Comparison of ENCODE assay signal across 4 fruit fly cellular contexts in the genomic region with DNA sequence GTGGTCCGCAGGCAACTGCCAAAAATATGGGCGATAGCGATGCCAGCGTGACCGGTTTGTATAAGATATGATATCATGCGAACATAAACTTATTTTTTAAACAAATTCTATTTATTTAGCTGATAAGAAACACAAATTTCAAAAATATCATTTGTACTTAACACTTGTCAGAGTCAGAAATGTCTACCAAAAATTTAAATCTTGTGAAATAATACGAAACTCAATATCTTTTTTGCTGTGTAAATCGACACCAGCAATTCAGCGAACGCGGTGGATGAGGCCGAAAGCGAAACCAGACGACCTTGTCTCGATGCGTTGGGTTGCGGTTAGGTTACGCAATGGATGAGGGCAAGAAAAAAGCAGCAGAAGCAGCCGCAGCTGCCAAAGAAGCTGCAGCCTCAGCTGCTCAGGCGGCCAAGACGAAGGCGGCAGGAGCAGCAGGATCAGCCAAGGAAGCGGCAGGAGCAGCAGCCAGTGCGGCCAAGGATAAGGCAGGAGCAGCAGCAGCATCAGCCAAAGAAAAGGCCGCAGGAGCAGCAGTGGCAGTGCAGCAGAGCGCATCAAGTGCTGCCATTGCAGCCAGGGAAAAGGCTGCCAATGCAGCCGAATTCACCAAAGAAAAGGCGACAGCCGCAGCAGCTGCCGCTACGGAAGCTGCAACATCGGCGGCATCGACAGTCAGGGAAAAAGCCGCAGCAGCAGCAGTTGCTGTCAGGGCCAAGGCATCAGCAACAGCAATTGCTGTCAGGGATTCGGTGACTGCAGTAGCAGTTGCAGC.
TF ChIP-seq lines count a peak whose summit lies in the region.

CG31952 (plus strand) TSS at position 167 of the 778 bp plus-strand sequence.

- no peak for TF ChIP-seq CTCF in whole organism, embryonic (GFP tag; optimal IDR thresholded peaks at IDR 0.05; lab: Kevin White, UChicago)

TF ChIP-seq in whole organism, embryonic, 481 proteins besides CTCF, POLR2A, EP300 and RAD21 (continues in another document):
- TF ChIP-seq dysf (GFP tag; IDR thresholded peaks at IDR 0.05; lab: Robert Waterston, UW) (0 out of 3 replicates have a peak, but pooled peaks have one; percentile 7), CG3847 (GFP tag; IDR thresholded peaks at IDR 0.05; lab: Robert Waterston, UW) (peak; percentile 38; the same call in 1 of the 2 replicates), chinmo (GFP tag; IDR thresholded peaks at IDR 0.05; lab: Robert Waterston, UW; ENCODE audit: partially characterized antibody) (peak; percentile 66; the same call in 2 of the 4 replicates), ATbp (GFP tag; optimal IDR thresholded peaks at IDR 0.05; lab: Kevin White, UChicago) (no peak), Hr51 (GFP tag; optimal IDR thresholded peaks at IDR 0.05; lab: Kevin White, UChicago) (peak in 1 of 2 experiments; percentile 33), gro (GFP tag; optimal IDR thresholded peaks at IDR 0.05; lab: Kevin White, UChicago) (peak; percentile 1), Med (GFP tag; lab: Kevin White, UChicago) (peak; percentile 67), fu2 (GFP tag; optimal IDR thresholded peaks at IDR 0.05; lab: Kevin White, UChicago) (no peak), CG9215 (GFP tag; IDR thresholded peaks at IDR 0.05; lab: Robert Waterston, UW) (no peak), hbn (GFP tag; IDR thresholded peaks at IDR 0.05; lab: Robert Waterston, UW; ENCODE audit: partially characterized antibody) (no peak), CG15269 (tag; optimal IDR thresholded peaks at IDR 0.05; lab: Kevin White, UChicago) (no peak), Sox100B (GFP tag; optimal IDR thresholded peaks at IDR 0.05; lab: Kevin White, UChicago) (no peak), gem (tag; optimal IDR thresholded peaks at IDR 0.05; lab: Kevin White, UChicago) (peak; percentile 21), Adf1 (GFP tag; IDR thresholded peaks at IDR 0.05; lab: Robert Waterston, UW) (no peak), CoRest (tag; optimal IDR thresholded peaks at IDR 0.05; lab: Kevin White, UChicago) (peak; percentile 17), CG6175 (GFP tag; IDR thresholded peaks at IDR 0.05; lab: Robert Waterston, UW) (no peak), CG11723 (GFP tag; optimal IDR thresholded peaks at IDR 0.05; lab: Kevin White, UChicago) (no peak), Rfx (GFP tag; IDR thresholded peaks at IDR 0.05; lab: Robert Waterston, UW) (0 out of 2 replicates have a peak, but pooled peaks have one; percentile 10), Deaf1 (tag; optimal IDR thresholded peaks at IDR 0.05; lab: Kevin White, UChicago) (no peak)

TF ChIP-seq in whole organism, prepupa, 60 proteins besides CTCF, POLR2A, EP300 and RAD21 (continues in another document):
- TF ChIP-seq CG1621 (tag; optimal IDR thresholded peaks at IDR 0.05; lab: Kevin White, UChicago) (no peak), fd59A (GFP tag; optimal IDR thresholded peaks at IDR 0.05; lab: Kevin White, UChicago) (no peak), CG8632 (GFP tag; optimal IDR thresholded peaks at IDR 0.05; lab: Kevin White, UChicago) (peak; percentile 38), CG4318 (GFP tag; optimal IDR thresholded peaks at IDR 0.05; lab: Kevin White, UChicago) (no peak), CG15336 (GFP tag; IDR thresholded peaks at IDR 0.05; lab: Robert Waterston, UW) (peak; percentile 69), esn (GFP tag; optimal IDR thresholded peaks at IDR 0.05; lab: Kevin White, UChicago) (no peak), CG6276 (GFP tag; optimal IDR thresholded peaks at IDR 0.05; lab: Kevin White, UChicago) (no peak), Sox15 (GFP tag; optimal IDR thresholded peaks at IDR 0.05; lab: Kevin White, UChicago) (peak; percentile 26), CG6808 (GFP tag; optimal IDR thresholded peaks at IDR 0.05; lab: Kevin White, UChicago) (peak; percentile 91), Hr39 (GFP tag; optimal IDR thresholded peaks at IDR 0.05; lab: Kevin White, UChicago) (no peak), Ets96B (tag; optimal IDR thresholded peaks at IDR 0.05; lab: Kevin White, UChicago) (peak; percentile 35), CG3919 (GFP tag; optimal IDR thresholded peaks at IDR 0.05; lab: Kevin White, UChicago) (peak; percentile 42), CG11902 (GFP tag; optimal IDR thresholded peaks at IDR 0.05; lab: Kevin White, UChicago) (peak; percentile 30), CG6163 (GFP tag; IDR thresholded peaks at IDR 0.05; lab: Robert Waterston, UW) (peak; percentile 60; the same call in 2 of the 3 replicates), pdm3 (GFP tag; optimal IDR thresholded peaks at IDR 0.05; lab: Kevin White, UChicago) (peak; percentile 11), Sox102F (GFP tag; optimal IDR thresholded peaks at IDR 0.05; lab: Kevin White, UChicago) (no peak), CG31627 (GFP tag; optimal IDR thresholded peaks at IDR 0.05; lab: Kevin White, UChicago) (no peak), CG10631 (GFP tag; optimal IDR thresholded peaks at IDR 0.05; lab: Kevin White, UChicago) (no peak), Met (GFP tag; optimal IDR thresholded peaks at IDR 0.05; lab: Kevin White, UChicago) (no peak), cyc (GFP tag; optimal IDR thresholded peaks at IDR 0.05; lab: Kevin White, UChicago) (no peak), OdsH (GFP tag; optimal IDR thresholded peaks at IDR 0.05; lab: Kevin White, UChicago) (peak; percentile 13)

TF ChIP-seq in whole organism, pupa, 21 proteins besides CTCF, POLR2A, EP300 and RAD21:
- TF ChIP-seq CG8159 (tag; optimal IDR thresholded peaks at IDR 0.05; lab: Kevin White, UChicago) (peak; percentile 14), D1 (tag; optimal IDR thresholded peaks at IDR 0.05; lab: Kevin White, UChicago) (no peak), Pif1A (GFP tag; optimal IDR thresholded peaks at IDR 0.05; lab: Kevin White, UChicago) (peak; percentile 32)
TF ChIP-seq in whole organism, pupa: peak in this region for 2.

TF ChIP-seq in whole organism, wandering third instar larva, 38 proteins besides CTCF, POLR2A, EP300 and RAD21:
- peak in 1 of 2 experiments; percentile 41 for TF ChIP-seq foxo (GFP tag; optimal IDR thresholded peaks at IDR 0.05; lab: Kevin White, UChicago)
- no peak for TF ChIP-seq Dif (GFP tag; optimal IDR thresholded peaks at IDR 0.05; lab: Kevin White, UChicago; ENCODE audit: partially characterized antibody)
- TF ChIP-seq Hnf4 (GFP tag; optimal IDR thresholded peaks at IDR 0.05; lab: Kevin White, UChicago), result no peak
- TF ChIP-seq GATAd (GFP tag; optimal IDR thresholded peaks at IDR 0.05; lab: Kevin White, UChicago), result no peak
- TF ChIP-seq Rel (GFP tag; optimal IDR thresholded peaks at IDR 0.05; lab: Kevin White, UChicago), result no peak
- no peak for TF ChIP-seq Rel (tag; optimal IDR thresholded peaks at IDR 0.05; lab: Kevin White, UChicago)
- no peak for TF ChIP-seq lola (GFP tag; optimal IDR thresholded peaks at IDR 0.05; lab: Kevin White, UChicago)
- no peak for TF ChIP-seq HLH106 (tag; optimal IDR thresholded peaks at IDR 0.05; lab: Kevin White, UChicago)
- no peak for TF ChIP-seq Hr83 (GFP tag; optimal IDR thresholded peaks at IDR 0.05; lab: Kevin White, UChicago; ENCODE audit: poor library complexity, severe bottlenecking)
- TF ChIP-seq psq (GFP tag; optimal IDR thresholded peaks at IDR 0.05; lab: Kevin White, UChicago), result no peak
- TF ChIP-seq brk (GFP tag; optimal IDR thresholded peaks at IDR 0.05; lab: Kevin White, UChicago), result no peak
- no peak for TF ChIP-seq Hr78 (GFP tag; optimal IDR thresholded peaks at IDR 0.05; lab: Kevin White, UChicago)
- peak; percentile 54 for TF ChIP-seq h (GFP tag; optimal IDR thresholded peaks at IDR 0.05; lab: Kevin White, UChicago)
- no peak for TF ChIP-seq dsf (GFP tag; optimal IDR thresholded peaks at IDR 0.05; lab: Kevin White, UChicago; ENCODE audit: borderline replicate concordance)
- TF ChIP-seq CG32264 (GFP tag; optimal IDR thresholded peaks at IDR 0.05; lab: Kevin White, UChicago), result no peak
- TF ChIP-seq CrebA (GFP tag; optimal IDR thresholded peaks at IDR 0.05; lab: Kevin White, UChicago; ENCODE audit: borderline replicate concordance), result no peak
- TF ChIP-seq dl (GFP tag; optimal IDR thresholded peaks at IDR 0.05; lab: Kevin White, UChicago; ENCODE audit: insufficient read depth in 1 of 2, partially characterized antibody in 2 of 2), result no peak
- TF ChIP-seq Sp1 (GFP tag; optimal IDR thresholded peaks at IDR 0.05; lab: Kevin White, UChicago), result no peak
- peak; percentile 28 for TF ChIP-seq ey (GFP tag; optimal IDR thresholded peaks at IDR 0.05; lab: Kevin White, UChicago)
- peak; percentile 40 for TF ChIP-seq fru (GFP tag; optimal IDR thresholded peaks at IDR 0.05; lab: Kevin White, UChicago)
- no peak for TF ChIP-seq br (GFP tag; optimal IDR thresholded peaks at IDR 0.05; lab: Kevin White, UChicago)
- no peak for TF ChIP-seq sage (GFP tag; optimal IDR thresholded peaks at IDR 0.05; lab: Kevin White, UChicago)
- peak; percentile 31 for TF ChIP-seq rgr (GFP tag; optimal IDR thresholded peaks at IDR 0.05; lab: Kevin White, UChicago)
- TF ChIP-seq usp (GFP tag; optimal IDR thresholded peaks at IDR 0.05; lab: Kevin White, UChicago), result no peak
- TF ChIP-seq woc (GFP tag; optimal IDR thresholded peaks at IDR 0.05; lab: Kevin White, UChicago), result no peak
- TF ChIP-seq OdsH (GFP tag; optimal IDR thresholded peaks at IDR 0.05; lab: Kevin White, UChicago), result no peak
- TF ChIP-seq Myc (optimal IDR thresholded peaks at IDR 0.05; lab: Kevin White, UChicago), result no peak
- TF ChIP-seq pan (optimal IDR thresholded peaks at IDR 0.05; lab: Kevin White, UChicago), result no peak
- no peak for TF ChIP-seq Dfd (GFP tag; optimal IDR thresholded peaks at IDR 0.05; lab: Kevin White, UChicago)
- no peak for TF ChIP-seq sv (GFP tag; optimal IDR thresholded peaks at IDR 0.05; lab: Kevin White, UChicago)
- TF ChIP-seq CG9705 (GFP tag; optimal IDR thresholded peaks at IDR 0.05; lab: Kevin White, UChicago), result no peak

Comparison
In these comparisons a context has a peak if more than half of its experiments do, and no peak if none do; other contexts are left out.
1. Of the 7 proteins assayed by ChIP-seq in both whole organism, embryonic and whole organism, prepupa: peak only in whole organism, embryonic: none; only in whole organism, prepupa: Blimp-1; in both: none; in neither: 6.